Worm (Caenorhabditis elegans) whole organism, young adult: Measurements from ENCODE around the gene C16A11.7.
A peak's percentile ranks its signal among the peaks of the same experiment; 100 is the strongest.

ENCODE experiments used
- B0019.2 ChIP-seq: fragments of 200-800 bp; sonication (Bioruptor generic); conservative IDR thresholded peaks from 2 replicates; pipeline ENCODE4 v1.3.6; 2022; ENCODE audit warnings: missing genetic modification reagents, missing genetic modification characterization, missing compliant biosample characterization
- B0336.3 ChIP-seq: fragments of 200-800 bp; sonication (Bioruptor generic); IDR thresholded peaks from 2 replicates; pipeline ENCODE4 v1.3.6; 2022; ENCODE audit warnings: missing genetic modification characterization, missing compliant biosample characterization
- C17E4.6 ChIP-seq: fragments of 200-800 bp; sonication (Bioruptor generic); IDR thresholded peaks from 2 replicates; pipeline ENCODE4 v1.3.6; 2022; ENCODE audit warnings: missing genetic modification reagents, missing genetic modification characterization, missing compliant biosample characterization
- D2030.7 ChIP-seq: fragments of 200-800 bp; sonication (Bioruptor generic); IDR thresholded peaks from 2 replicates; pipeline ENCODE4 v1.3.6; 2022; ENCODE audit warnings: missing genetic modification reagents, missing genetic modification characterization, missing compliant biosample characterization
- F10E7.11 ChIP-seq: sonication (generic microtip); optimal IDR thresholded peaks from 2 replicates; lab custom pipeline; 2017; ENCODE audit warnings: mild to moderate bottlenecking, missing genetic modification characterization, moderate library complexity, missing compliant biosample characterization
- F23B12.7 ChIP-seq: sonication (generic microtip); optimal IDR thresholded peaks from 2 replicates; lab custom pipeline; 2017; ENCODE audit warnings: missing genetic modification characterization, mild to moderate bottlenecking, missing compliant biosample characterization, antibody characterized with exemption, moderate library complexity; ENCODE audit not compliant: insufficient read depth
- F33H1.4 ChIP-seq: fragments of 200-800 bp; sonication (Bioruptor generic); IDR thresholded peaks from 2 replicates; pipeline ENCODE4 v1.3.6; 2022; ENCODE audit warnings: missing genetic modification reagents, missing genetic modification characterization, missing compliant biosample characterization
- F49E8.2 ChIP-seq: sonication (generic microtip); optimal IDR thresholded peaks from 3 replicates; lab custom pipeline; 2017; ENCODE audit warnings: missing genetic modification characterization, mild to moderate bottlenecking, missing compliant biosample characterization, antibody characterized with exemption, moderate library complexity; ENCODE audit not compliant: insufficient read depth
- K11D2.4 ChIP-seq: fragments of 200-800 bp; sonication (Bioruptor generic); IDR thresholded peaks from 2 replicates; pipeline ENCODE4 v1.3.6; 2022; ENCODE audit warnings: missing genetic modification reagents, missing genetic modification characterization, missing compliant biosample characterization
- Y53F4B.3 ChIP-seq: fragments of 200-800 bp; sonication (Bioruptor generic); IDR thresholded peaks from 2 replicates; pipeline ENCODE4 v1.3.6; 2022; ENCODE audit warnings: missing genetic modification reagents, missing genetic modification characterization, missing compliant biosample characterization
- ama-1 ChIP-seq, 3 experiments: fragments of 150-350 bp in 1 of 3; sonication (generic microtip) in 2 of 3; optimal IDR thresholded peaks; 2 replicates each; lab custom pipeline; 2014 to 2018; ENCODE audit warnings: missing biosample characterization in 2 of 3, missing genetic modification characterization in 2 of 3, missing genetic modification reagents in 2 of 3
- atf-7 ChIP-seq: sonication (generic microtip); optimal IDR thresholded peaks from 2 replicates; lab custom pipeline; 2017; ENCODE audit warnings: mild to moderate bottlenecking, missing genetic modification characterization, missing compliant biosample characterization
- athp-1 ChIP-seq: sonication (generic microtip); optimal IDR thresholded peaks from 2 replicates; lab custom pipeline; 2017; ENCODE audit warnings: mild to moderate bottlenecking, missing genetic modification characterization, missing compliant biosample characterization
- cebp-1 ChIP-seq, 2 experiments: fragments of 200-800 bp in 1 of 2; sonication (Bioruptor generic) in 1 of 2; sonication (generic microtip) in 1 of 2; IDR thresholded peaks in 1 of 2; optimal IDR thresholded peaks in 1 of 2; 2 replicates each; pipeline versions ENCODE4 v1.3.6 to Lab custom; 2017 to 2022; ENCODE audit warnings: missing compliant biosample characterization in 2 of 2, missing genetic modification characterization in 2 of 2, mild to moderate bottlenecking in 1 of 2, missing genetic modification reagents in 1 of 2, moderate library complexity in 1 of 2
- ceh-100 ChIP-seq: fragments of 200-800 bp; sonication (Bioruptor generic); IDR thresholded peaks from 2 replicates; pipeline ENCODE4 v1.3.6; 2022; ENCODE audit warnings: missing genetic modification reagents, missing genetic modification characterization, missing compliant biosample characterization
- ceh-40 ChIP-seq: fragments of 200-800 bp; sonication (Bioruptor generic); IDR thresholded peaks from 2 replicates; pipeline ENCODE4 v1.3.6; 2022; ENCODE audit warnings: missing genetic modification characterization, missing compliant biosample characterization
- ceh-91 ChIP-seq: fragments of 200-800 bp; sonication (Bioruptor generic); IDR thresholded peaks from 2 replicates; pipeline ENCODE4 v1.3.6; 2022; ENCODE audit warnings: missing genetic modification reagents, missing genetic modification characterization, missing compliant biosample characterization
- efl-1 ChIP-seq: fragments of 150-350 bp; optimal IDR thresholded peaks from 2 replicates; lab custom pipeline; 2014; ENCODE audit warnings: missing biosample characterization, missing genetic modification reagents, missing genetic modification characterization
- ets-4 ChIP-seq: fragments of 200-800 bp; sonication (Bioruptor generic); optimal IDR thresholded peaks from 2 replicates; lab custom pipeline; 2018; ENCODE audit warnings: mild to moderate bottlenecking, missing genetic modification characterization, missing compliant biosample characterization
- him-1 ChIP-seq: sonication (generic microtip); optimal IDR thresholded peaks from 2 replicates; lab custom pipeline; 2016; ENCODE audit warnings: missing genotype, missing genetic modification reagents, missing genetic modification characterization, missing compliant biosample characterization
- hrde-1 ChIP-seq: sonication (generic microtip); optimal IDR thresholded peaks from 2 replicates; lab custom pipeline; 2016; ENCODE audit warnings: missing genetic modification characterization, mild to moderate bottlenecking, missing compliant biosample characterization, moderate library complexity, missing genotype, missing genetic modification reagents, borderline replicate concordance
- let-607 ChIP-seq, 2 experiments: fragments of 200-800 bp in 1 of 2; sonication (Bioruptor generic) in 1 of 2; sonication (generic microtip) in 1 of 2; optimal IDR thresholded peaks; 2 replicates each; lab custom pipeline; 2016 to 2018; ENCODE audit warnings: mild to moderate bottlenecking in 2 of 2, missing compliant biosample characterization in 2 of 2, missing genetic modification characterization in 2 of 2, moderate library complexity in 2 of 2, missing genotype in 1 of 2
- lin-35 ChIP-seq, 3 experiments: fragments of 150-350 bp in 2 of 3; sonication (generic microtip) in 1 of 3; optimal IDR thresholded peaks; 2 replicates each; lab custom pipeline; 2014 to 2018; ENCODE audit warnings: missing biosample characterization in 3 of 3, missing genetic modification characterization in 3 of 3, missing genetic modification reagents in 3 of 3
- lin-54 ChIP-seq: fragments of 200-800 bp; sonication (Bioruptor generic); optimal IDR thresholded peaks from 2 replicates; lab custom pipeline; 2018; ENCODE audit warnings: mild to moderate bottlenecking, missing genetic modification characterization, missing compliant biosample characterization
- lsl-1 ChIP-seq: fragments of 200-800 bp; sonication (Bioruptor generic); optimal IDR thresholded peaks from 2 replicates; lab custom pipeline; 2018; ENCODE audit warnings: mild to moderate bottlenecking, missing genetic modification characterization, moderate library complexity, missing compliant biosample characterization
- madf-6 ChIP-seq: fragments of 200-800 bp; sonication (Bioruptor generic); IDR thresholded peaks from 2 replicates; pipeline ENCODE4 v1.3.6; 2022; ENCODE audit warnings: missing genetic modification reagents, missing genetic modification characterization, missing compliant biosample characterization
- madf-8 ChIP-seq: fragments of 200-800 bp; sonication (Bioruptor generic); conservative IDR thresholded peaks from 2 replicates; pipeline ENCODE4 v1.3.6; 2022; ENCODE audit warnings: missing genetic modification reagents, missing genetic modification characterization, missing compliant biosample characterization
- mcd-1 ChIP-seq: fragments of 200-800 bp; sonication (Bioruptor generic); IDR thresholded peaks from 2 replicates; pipeline ENCODE4 v1.3.6; 2022; ENCODE audit warnings: missing genetic modification reagents, missing genetic modification characterization, missing compliant biosample characterization
- nfya-1 ChIP-seq: sonication (generic microtip); optimal IDR thresholded peaks from 2 replicates; lab custom pipeline; 2017; ENCODE audit warnings: antibody characterized with exemption, missing compliant biosample characterization, missing genetic modification characterization, borderline replicate concordance; ENCODE audit not compliant: insufficient read depth
- nfyb-1 ChIP-seq: fragments of 200-800 bp; sonication (Bioruptor generic); IDR thresholded peaks from 2 replicates; pipeline ENCODE4 v1.3.6; 2022; ENCODE audit warnings: missing genetic modification reagents, missing genetic modification characterization, missing compliant biosample characterization
- pbrm-1 ChIP-seq: fragments of 200-800 bp; sonication (Bioruptor generic); IDR thresholded peaks from 2 replicates; pipeline ENCODE4 v1.3.6; 2022; ENCODE audit warnings: missing genetic modification reagents, missing genetic modification characterization, missing compliant biosample characterization
- pha-4 ChIP-seq: fragments of 150-350 bp; sonication (generic microtip); optimal IDR thresholded peaks from 2 replicates; lab custom pipeline; 2014; ENCODE audit warnings: missing biosample characterization, missing genetic modification reagents, missing genetic modification characterization
- rec-8 ChIP-seq, 2 experiments: sonication (generic microtip); optimal IDR thresholded peaks; 2 replicates each; lab custom pipeline; 2016; ENCODE audit warnings: mild to moderate bottlenecking in 2 of 2, missing genetic modification characterization in 2 of 2, missing genetic modification reagents in 2 of 2, missing genotype in 2 of 2, missing biosample characterization in 1 of 2, missing compliant biosample characterization in 1 of 2, moderate library complexity in 1 of 2
- rpc-1 ChIP-seq, 2 experiments: fragments of 150-350 bp in 1 of 2; sonication (generic microtip) in 1 of 2; optimal IDR thresholded peaks; 2 replicates each; lab custom pipeline; 2014 to 2018; ENCODE audit warnings: missing biosample characterization in 1 of 2, missing genetic modification characterization in 1 of 2, missing genetic modification reagents in 1 of 2, missing genotype in 1 of 2
- sdz-38 ChIP-seq: sonication (generic microtip); optimal IDR thresholded peaks from 2 replicates; lab custom pipeline; 2016; ENCODE audit warnings: missing genotype, missing genetic modification characterization, missing compliant biosample characterization
- snpc-1.3 ChIP-seq: sonication (generic microtip); optimal IDR thresholded peaks from 2 replicates; lab custom pipeline; 2017; ENCODE audit warnings: missing genetic modification characterization, mild to moderate bottlenecking, missing compliant biosample characterization, antibody characterized with exemption, moderate library complexity, missing genotype, missing genetic modification reagents; ENCODE audit not compliant: insufficient read depth
- snpc-4 ChIP-seq, 5 experiments: fragments of 150-350 bp in 1 of 5; sonication (generic microtip) in 4 of 5; optimal IDR thresholded peaks; 2 replicates each; lab custom pipeline; 2014 to 2018; ENCODE audit warnings: missing genetic modification characterization in 5 of 5, missing biosample characterization in 3 of 5, antibody characterized with exemption in 2 of 5, mild to moderate bottlenecking in 2 of 5, missing compliant biosample characterization in 2 of 5, missing genotype in 2 of 5, moderate library complexity in 2 of 5, missing genetic modification reagents in 1 of 5
- tbp1 ChIP-seq: fragments of 200-800 bp; sonication (Bioruptor generic); optimal IDR thresholded peaks from 2 replicates; lab custom pipeline; 2018; ENCODE audit warnings: mild to moderate bottlenecking, missing genetic modification characterization, missing compliant biosample characterization
- tlf-1 ChIP-seq: fragments of 200-800 bp; sonication (Bioruptor generic); optimal IDR thresholded peaks from 2 replicates; lab custom pipeline; 2018; ENCODE audit warnings: mild to moderate bottlenecking, missing genetic modification characterization, missing compliant biosample characterization
- unc-130 ChIP-seq: sonication (generic microtip); optimal IDR thresholded peaks from 2 replicates; lab custom pipeline; 2016; ENCODE audit warnings: missing genetic modification reagents, missing genetic modification characterization, missing compliant biosample characterization
- xnd-1 ChIP-seq: sonication (generic microtip); optimal IDR thresholded peaks from 2 replicates; lab custom pipeline; 2016; ENCODE audit warnings: missing genotype, missing genetic modification reagents, missing genetic modification characterization, missing compliant biosample characterization
- ztf-6 ChIP-seq: fragments of 200-800 bp; sonication (Bioruptor generic); IDR thresholded peaks from 2 replicates; pipeline ENCODE4 v1.3.6; 2022; ENCODE audit warnings: missing genetic modification reagents, missing genetic modification characterization, missing compliant biosample characterization

C16A11.7 gene

DNA sequence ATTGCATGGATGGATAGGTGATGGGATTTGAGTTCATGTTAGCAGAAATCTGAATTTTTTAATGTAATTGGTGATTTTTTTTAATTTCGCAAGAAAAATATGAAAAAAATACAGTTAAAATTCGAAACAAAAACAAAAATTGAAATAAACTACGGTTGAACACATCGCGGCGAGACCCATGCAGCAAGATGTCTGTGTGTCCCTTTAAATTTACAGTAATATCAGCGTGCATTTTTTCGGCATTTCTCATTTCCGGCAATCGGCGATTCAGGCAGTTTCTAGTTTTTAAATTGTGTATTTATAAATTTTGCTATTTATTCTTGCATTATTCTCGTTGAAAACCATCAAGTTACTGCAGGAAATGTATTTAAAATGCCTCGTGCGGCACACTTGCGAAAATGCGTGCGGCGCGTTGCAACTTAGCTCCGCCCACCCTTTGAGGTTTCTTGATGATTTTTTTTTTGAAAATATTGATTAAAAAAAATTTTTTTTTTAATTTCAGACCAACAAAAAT lies 19.0 kb downstream of the C16A11.7 start, which contains the start of the genes fbxc-44 and C16A11.2:
TSS of gene fbxc-44 (minus strand) at position 51 of the 514 bp plus-strand sequence.
TSS of gene C16A11.2 (plus strand) at position 503 of the 514 bp plus-strand sequence.
- peak; percentile 24; the same call in 1 of the 2 replicates for TF ChIP-seq ceh-100 (GFP tag; lab: Robert Waterston, UW)
- peak; percentile 48 for TF ChIP-seq him-1
- TF ChIP-seq F33H1.4 (GFP tag; lab: Robert Waterston, UW) = peak; percentile 94
- TF ChIP-seq lsl-1 (GFP tag; lab: Kevin White, UChicago) = peak; percentile 96
- no peak; the same call in 1 of the 2 replicates for TF ChIP-seq nfyb-1
- no peak for TF ChIP-seq ztf-6 (GFP tag; lab: Robert Waterston, UW)
- peak in 1 of 2 experiments; percentile 9 for TF ChIP-seq let-607 (tag; optimal IDR thresholded peaks at IDR 0.05; lab: Kevin White, UChicago)
- peak; percentile 13 for TF ChIP-seq rpc-1 (optimal IDR thresholded peaks at IDR 0.05; lab: Kevin White, UChicago)
- TF ChIP-seq rpc-1 (tag; optimal IDR thresholded peaks at IDR 0.05; lab: Kevin White, UChicago) = no peak
- no peak for TF ChIP-seq cebp-1 (GFP tag; IDR thresholded peaks at IDR 0.05; lab: Robert Waterston, UW)
- peak; percentile 52 for TF ChIP-seq cebp-1 (tag; optimal IDR thresholded peaks at IDR 0.05; lab: Kevin White, UChicago)
- peak; percentile 47 for TF ChIP-seq athp-1 (tag; lab: Kevin White, UChicago)
- TF ChIP-seq Y53F4B.3 = no peak
- peak; percentile 31 for TF ChIP-seq unc-130 (GFP tag; lab: Kevin White, UChicago)
- TF ChIP-seq pha-4 (tag; lab: Kevin White, UChicago) = no peak
- peak; percentile 5 for TF ChIP-seq efl-1 (GFP tag; lab: Kevin White, UChicago)
- peak; percentile 96 for TF ChIP-seq xnd-1
- no peak for TF ChIP-seq hrde-1 (tag; lab: Kevin White, UChicago)
- peak; percentile 52; the same call in 1 of the 2 replicates for TF ChIP-seq mcd-1 (GFP tag; lab: Robert Waterston, UW)
- TF ChIP-seq pbrm-1 (GFP tag; lab: Robert Waterston, UW) = 0 out of 2 replicates have a peak, but pooled peaks have one; percentile 40
- peak; percentile 49; the same call in 1 of the 2 replicates for TF ChIP-seq B0336.3 (GFP tag; lab: Robert Waterston, UW)
- TF ChIP-seq snpc-4 (GFP tag; optimal IDR thresholded peaks at IDR 0.05; lab: Kevin White, UChicago) = no peak
- TF ChIP-seq snpc-4 (tag; optimal IDR thresholded peaks at IDR 0.05; lab: Kevin White, UChicago) = peak in 2 of 4 experiments; percentile 4 to 57
- TF ChIP-seq C17E4.6 (GFP tag; lab: Robert Waterston, UW) = peak; percentile 16; the same call in 1 of the 2 replicates
- no peak for TF ChIP-seq ets-4
- TF ChIP-seq ama-1 (optimal IDR thresholded peaks at IDR 0.05; lab: Kevin White, UChicago) = no peak
- no peak for TF ChIP-seq ama-1 (GFP tag; optimal IDR thresholded peaks at IDR 0.05; lab: Kevin White, UChicago)
- TF ChIP-seq lin-54 = peak; percentile 46
- TF ChIP-seq rec-8 (tag; optimal IDR thresholded peaks at IDR 0.05; lab: Kevin White, UChicago) = peak in 1 of 2 experiments; percentile 6
- TF ChIP-seq B0019.2 (GFP tag; lab: Robert Waterston, UW) = no peak
- TF ChIP-seq K11D2.4 (GFP tag; lab: Robert Waterston, UW) = no peak
- TF ChIP-seq F23B12.7 (tag; lab: Kevin White, UChicago) = peak; percentile 24
- no peak for TF ChIP-seq atf-7
- no peak for TF ChIP-seq lin-35 (GFP tag; optimal IDR thresholded peaks at IDR 0.05; lab: Kevin White, UChicago)
- peak; percentile 83 for TF ChIP-seq madf-8 (GFP tag; lab: Robert Waterston, UW)
- TF ChIP-seq tbp1 (GFP tag; lab: Kevin White, UChicago) = peak; percentile 26
- TF ChIP-seq snpc-1.3 = peak; percentile 17
- TF ChIP-seq ceh-91 = peak; percentile 59; the same call in 1 of the 2 replicates
- peak; percentile 56; the same call in 1 of the 2 replicates for TF ChIP-seq D2030.7
- TF ChIP-seq ceh-40 (GFP tag; lab: Robert Waterston, UW) = no peak
- no peak for TF ChIP-seq nfya-1 (tag; lab: Kevin White, UChicago)
- no peak for TF ChIP-seq F10E7.11 (tag; lab: Kevin White, UChicago)
- peak; percentile 39 for TF ChIP-seq tlf-1 (GFP tag; lab: Kevin White, UChicago)
- no peak for TF ChIP-seq sdz-38 (tag; lab: Kevin White, UChicago)
- peak; percentile 22 for TF ChIP-seq F49E8.2
- peak; percentile 92 for TF ChIP-seq madf-6 (GFP tag; lab: Robert Waterston, UW)
